5 fruit fly cellular contexts compared by ENCODE assay signal in the genomic region with DNA sequence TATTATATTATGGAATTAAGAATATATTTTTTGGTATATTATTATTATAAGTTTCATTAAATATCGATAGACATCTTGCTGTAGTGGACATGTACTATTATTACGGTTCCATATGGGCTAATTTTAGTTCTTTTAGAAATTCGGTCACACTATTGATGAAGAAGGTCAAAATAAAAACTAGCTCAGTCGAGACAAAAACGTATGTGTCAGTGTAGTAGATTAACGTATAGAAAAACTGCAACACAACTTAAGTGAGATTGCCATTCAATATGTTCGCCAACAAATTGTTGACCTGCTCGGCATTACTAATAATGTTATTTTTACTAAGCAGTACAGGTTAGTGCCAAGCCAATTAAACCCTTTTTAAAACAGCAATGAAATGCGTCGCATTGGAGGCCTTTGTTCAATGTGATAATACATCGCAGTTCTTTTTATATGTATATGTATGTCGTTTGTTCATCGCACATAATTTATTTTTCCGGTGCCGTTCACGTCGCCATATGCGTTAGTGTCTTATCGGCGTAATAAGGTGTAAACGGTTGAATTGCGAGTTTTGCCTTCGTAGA.
A peak's percentile ranks its signal among the peaks of the same experiment; 100 is the strongest.
TF ChIP-seq lines count a peak whose summit lies in the region.

A gene (plus strand): TSS at position 164 of the 566 bp plus-strand sequence.

- TF ChIP-seq CTCF in whole organism, embryonic (GFP tag; optimal IDR thresholded peaks at IDR 0.05; lab: Kevin White, UChicago), result no peak

TF ChIP-seq in whole organism, adult, 20 proteins besides CTCF, POLR2A, EP300 and RAD21:
- peak; percentile 65 for TF ChIP-seq bab1 (GFP tag; optimal IDR thresholded peaks at IDR 0.05; lab: Kevin White, UChicago)
- TF ChIP-seq CG14711 (tag; optimal IDR thresholded peaks at IDR 0.05; lab: Kevin White, UChicago), result no peak
- TF ChIP-seq Hr96 (GFP tag; optimal IDR thresholded peaks at IDR 0.05; lab: Kevin White, UChicago), result peak; percentile 3
- peak; percentile 22 for TF ChIP-seq CG7101 (tag; optimal IDR thresholded peaks at IDR 0.05; lab: Kevin White, UChicago)

TF ChIP-seq in whole organism, embryonic, 481 proteins besides CTCF, POLR2A, EP300 and RAD21 (continues in another document):
- no peak for TF ChIP-seq Fer1 (GFP tag; optimal IDR thresholded peaks at IDR 0.05; lab: Kevin White, UChicago)
- TF ChIP-seq unc-4 (GFP tag; IDR thresholded peaks at IDR 0.05; lab: Robert Waterston, UW; ENCODE audit: partially characterized antibody), result no peak; the same call in 1 of the 2 replicates
- no peak for TF ChIP-seq Hey (tag; optimal IDR thresholded peaks at IDR 0.05; lab: Kevin White, UChicago)
- no peak for TF ChIP-seq Hmx (GFP tag; optimal IDR thresholded peaks at IDR 0.05; lab: Kevin White, UChicago)
- TF ChIP-seq scrt (GFP tag; optimal IDR thresholded peaks at IDR 0.05; lab: Kevin White, UChicago), result no peak
- TF ChIP-seq cad (GFP tag; optimal IDR thresholded peaks at IDR 0.05; lab: Kevin White, UChicago), result no peak
- TF ChIP-seq nerfin-2 (GFP tag; IDR thresholded peaks at IDR 0.05; lab: Robert Waterston, UW; ENCODE audit: partially characterized antibody), result no peak
- TF ChIP-seq hth (optimal IDR thresholded peaks at IDR 0.05; lab: Kevin White, UChicago), result no peak
- no peak for TF ChIP-seq Opbp (GFP tag; IDR thresholded peaks at IDR 0.05; lab: Robert Waterston, UW; ENCODE audit: partially characterized antibody)
- no peak for TF ChIP-seq CG4854 (GFP tag; optimal IDR thresholded peaks at IDR 0.05; lab: Kevin White, UChicago)
- TF ChIP-seq CG14441 (GFP tag; IDR thresholded peaks at IDR 0.05; lab: Robert Waterston, UW), result no peak
- peak; percentile 15 for TF ChIP-seq Vsx1 (GFP tag; optimal IDR thresholded peaks at IDR 0.05; lab: Kevin White, UChicago)
- no peak for TF ChIP-seq mirr (GFP tag; optimal IDR thresholded peaks at IDR 0.05; lab: Kevin White, UChicago)
- no peak for TF ChIP-seq cas (GFP tag; IDR thresholded peaks at IDR 0.05; lab: Robert Waterston, UW)
- no peak for TF ChIP-seq danr (GFP tag; IDR thresholded peaks at IDR 0.05; lab: Robert Waterston, UW)
- peak; percentile 36 for TF ChIP-seq CG15696 (tag; optimal IDR thresholded peaks at IDR 0.05; lab: Kevin White, UChicago)
- TF ChIP-seq Chrac-16 (GFP tag; optimal IDR thresholded peaks at IDR 0.05; lab: Kevin White, UChicago), result no peak
- TF ChIP-seq CG3726 (GFP tag; IDR thresholded peaks at IDR 0.05; lab: Robert Waterston, UW), result no peak
- no peak for TF ChIP-seq rib (GFP tag; IDR thresholded peaks at IDR 0.05; lab: Robert Waterston, UW)
- TF ChIP-seq disco-r (GFP tag; optimal IDR thresholded peaks at IDR 0.05; lab: Kevin White, UChicago), result no peak

TF ChIP-seq in whole organism, prepupa, 60 proteins besides CTCF, POLR2A, EP300 and RAD21:
- TF ChIP-seq CG3032 (tag; optimal IDR thresholded peaks at IDR 0.05; lab: Kevin White, UChicago), result peak; percentile 31
- TF ChIP-seq CG15336 (GFP tag; IDR thresholded peaks at IDR 0.05; lab: Robert Waterston, UW), result no peak
- peak in 1 of 2 experiments; percentile 2 for TF ChIP-seq ss (GFP tag; optimal IDR thresholded peaks at IDR 0.05; lab: Kevin White, UChicago)
- peak; percentile 0 for TF ChIP-seq dsx (GFP tag; optimal IDR thresholded peaks at IDR 0.05; lab: Kevin White, UChicago; ENCODE audit: poor library complexity, severe bottlenecking)
- TF ChIP-seq net (GFP tag; optimal IDR thresholded peaks at IDR 0.05; lab: Kevin White, UChicago), result no peak
- peak; percentile 1 for TF ChIP-seq Sox102F (GFP tag; optimal IDR thresholded peaks at IDR 0.05; lab: Kevin White, UChicago)
- TF ChIP-seq svp (GFP tag; lab: Kevin White, UChicago), result peak; percentile 82
- no peak for TF ChIP-seq CG6792 (GFP tag; optimal IDR thresholded peaks at IDR 0.05; lab: Kevin White, UChicago)
- TF ChIP-seq vri (GFP tag; optimal IDR thresholded peaks at IDR 0.05; lab: Kevin White, UChicago), result peak; percentile 35
- peak; percentile 77 for TF ChIP-seq Sox14 (GFP tag; optimal IDR thresholded peaks at IDR 0.05; lab: Kevin White, UChicago)
- TF ChIP-seq achi (GFP tag; optimal IDR thresholded peaks at IDR 0.05; lab: Kevin White, UChicago), result no peak
- no peak for TF ChIP-seq Sox15 (GFP tag; optimal IDR thresholded peaks at IDR 0.05; lab: Kevin White, UChicago)
- no peak for TF ChIP-seq CG11902 (GFP tag; optimal IDR thresholded peaks at IDR 0.05; lab: Kevin White, UChicago)
- TF ChIP-seq Eip78C (GFP tag; lab: Kevin White, UChicago), result peak; percentile 71
TF ChIP-seq in whole organism, prepupa: peak in this region for 8.

TF ChIP-seq in whole organism, pupa, 21 proteins besides CTCF, POLR2A, EP300 and RAD21:
- TF ChIP-seq Pif1B (GFP tag; optimal IDR thresholded peaks at IDR 0.05; lab: Kevin White, UChicago), result no peak
- peak; percentile 4 for TF ChIP-seq D1 (tag; optimal IDR thresholded peaks at IDR 0.05; lab: Kevin White, UChicago)
- no peak for TF ChIP-seq CG32121 (GFP tag; IDR thresholded peaks at IDR 0.05; lab: Robert Waterston, UW)
- no peak for TF ChIP-seq CG17806 (tag; optimal IDR thresholded peaks at IDR 0.05; lab: Kevin White, UChicago)
- no peak for TF ChIP-seq fd96Ca (GFP tag; IDR thresholded peaks at IDR 0.05; lab: Robert Waterston, UW)
- TF ChIP-seq CG8159 (tag; optimal IDR thresholded peaks at IDR 0.05; lab: Kevin White, UChicago), result peak; percentile 23
- peak; percentile 28 for TF ChIP-seq CG9948 (tag; optimal IDR thresholded peaks at IDR 0.05; lab: Kevin White, UChicago)
- TF ChIP-seq gl (tag; optimal IDR thresholded peaks at IDR 0.05; lab: Kevin White, UChicago), result peak; percentile 16
- TF ChIP-seq Pif1A (GFP tag; optimal IDR thresholded peaks at IDR 0.05; lab: Kevin White, UChicago), result peak; percentile 14
- TF ChIP-seq Ets98B (GFP tag; IDR thresholded peaks at IDR 0.05; lab: Robert Waterston, UW), result no peak
- TF ChIP-seq CG15710 (tag; optimal IDR thresholded peaks at IDR 0.05; lab: Kevin White, UChicago), result peak; percentile 30
- no peak for TF ChIP-seq EcR (GFP tag; optimal IDR thresholded peaks at IDR 0.05; lab: Kevin White, UChicago)
- TF ChIP-seq CG14655 (GFP tag; optimal IDR thresholded peaks at IDR 0.05; lab: Kevin White, UChicago), result no peak
- no peak for TF ChIP-seq CG4496 (GFP tag; IDR thresholded peaks at IDR 0.05; lab: Robert Waterston, UW)

TF ChIP-seq in whole organism, wandering third instar larva, 38 proteins besides CTCF, POLR2A, EP300 and RAD21:
- TF ChIP-seq HLH106 (tag; optimal IDR thresholded peaks at IDR 0.05; lab: Kevin White, UChicago), result peak; percentile 38
- no peak for TF ChIP-seq lola (GFP tag; optimal IDR thresholded peaks at IDR 0.05; lab: Kevin White, UChicago)
- peak; percentile 6 for TF ChIP-seq Myc (optimal IDR thresholded peaks at IDR 0.05; lab: Kevin White, UChicago)
- no peak for TF ChIP-seq h (GFP tag; optimal IDR thresholded peaks at IDR 0.05; lab: Kevin White, UChicago)
- no peak for TF ChIP-seq foxo (GFP tag; optimal IDR thresholded peaks at IDR 0.05; lab: Kevin White, UChicago)
- peak; percentile 4 for TF ChIP-seq rgr (GFP tag; optimal IDR thresholded peaks at IDR 0.05; lab: Kevin White, UChicago)
- TF ChIP-seq pan (optimal IDR thresholded peaks at IDR 0.05; lab: Kevin White, UChicago), result no peak
- no peak for TF ChIP-seq jim (GFP tag; optimal IDR thresholded peaks at IDR 0.05; lab: Kevin White, UChicago)
- peak; percentile 29 for TF ChIP-seq Hr78 (GFP tag; optimal IDR thresholded peaks at IDR 0.05; lab: Kevin White, UChicago)
- no peak for TF ChIP-seq fru (GFP tag; optimal IDR thresholded peaks at IDR 0.05; lab: Kevin White, UChicago)
- no peak for TF ChIP-seq dsf (GFP tag; optimal IDR thresholded peaks at IDR 0.05; lab: Kevin White, UChicago; ENCODE audit: borderline replicate concordance)
- no peak for TF ChIP-seq dmrt93B (GFP tag; optimal IDR thresholded peaks at IDR 0.05; lab: Kevin White, UChicago)
- TF ChIP-seq CG9705 (GFP tag; optimal IDR thresholded peaks at IDR 0.05; lab: Kevin White, UChicago), result no peak
- TF ChIP-seq Jra (GFP tag; optimal IDR thresholded peaks at IDR 0.05; lab: Kevin White, UChicago), result no peak
- no peak for TF ChIP-seq woc (GFP tag; optimal IDR thresholded peaks at IDR 0.05; lab: Kevin White, UChicago)
- TF ChIP-seq dl (GFP tag; optimal IDR thresholded peaks at IDR 0.05; lab: Kevin White, UChicago; ENCODE audit: insufficient read depth in 1 of 2, partially characterized antibody in 2 of 2), result no peak
- TF ChIP-seq N (GFP tag; optimal IDR thresholded peaks at IDR 0.05; lab: Kevin White, UChicago), result peak; percentile 45
- peak; percentile 21 for TF ChIP-seq br (GFP tag; optimal IDR thresholded peaks at IDR 0.05; lab: Kevin White, UChicago)
- TF ChIP-seq Rel (GFP tag; optimal IDR thresholded peaks at IDR 0.05; lab: Kevin White, UChicago), result no peak
- TF ChIP-seq Rel (tag; optimal IDR thresholded peaks at IDR 0.05; lab: Kevin White, UChicago), result no peak
- TF ChIP-seq sage (GFP tag; optimal IDR thresholded peaks at IDR 0.05; lab: Kevin White, UChicago), result no peak
TF ChIP-seq in whole organism, wandering third instar larva: peak in this region for 6.
